Worm (Caenorhabditis elegans): Measurements from ENCODE around the gene cyp-32A1.

DNA sequence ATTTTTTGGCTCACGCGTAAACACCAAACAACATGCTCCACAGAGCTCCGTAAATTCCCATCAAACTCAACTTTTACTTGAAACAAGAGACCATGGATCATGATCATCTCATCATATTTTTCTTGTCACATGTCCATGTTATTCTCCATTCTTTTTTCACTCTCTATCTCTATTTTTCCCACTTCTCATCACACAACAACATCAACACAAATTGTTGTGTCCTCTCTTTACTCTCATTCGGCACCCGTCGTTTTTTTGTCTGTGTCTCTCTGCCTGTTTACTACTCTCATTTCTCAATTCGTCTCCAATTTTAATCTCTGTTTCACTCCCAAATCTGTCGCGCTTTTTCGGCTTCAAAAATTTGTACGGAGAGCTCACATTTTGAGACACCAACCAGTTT is 22.3 kb upstream of the cyp-32A1 start:
- TF ChIP-seq ama-1 (optimal IDR thresholded peaks at IDR 0.05) (no peak), ets-7 (tag; optimal IDR thresholded peaks at IDR 0.05) (no peak), hmbx-1 (tag; optimal IDR thresholded peaks at IDR 0.05) (no peak), scrt-1 (GFP tag; IDR thresholded peaks at IDR 0.05) (no peak), F13C5.2 (tag; optimal IDR thresholded peaks at IDR 0.05) (no peak), tbx-11 (GFP tag; IDR thresholded peaks at IDR 0.05) (no peak), tra-4 (tag; optimal IDR thresholded peaks at IDR 0.05) (no peak), pes-1 (GFP tag; IDR thresholded peaks at IDR 0.05) (no peak), flt-1 (GFP tag; IDR thresholded peaks at IDR 0.05) (no peak), ceh-13 (GFP tag; optimal IDR thresholded peaks at IDR 0.05) (no peak)
